Worm (Caenorhabditis elegans) whole organism, early embryonic: ENCODE data around the gene F47C12.6.

Experiments
- B0310.2 ChIP-seq: sonication (generic microtip); optimal IDR thresholded peaks from 2 replicates; lab custom pipeline; 2016; ENCODE audit warnings: mild to moderate bottlenecking, missing genetic modification characterization, missing compliant biosample characterization
- F13C5.2 ChIP-seq: sonication (generic microtip); optimal IDR thresholded peaks from 2 replicates; lab custom pipeline; 2017; ENCODE audit warnings: mild to moderate bottlenecking, missing genetic modification characterization, inconsistent platforms, missing compliant biosample characterization
- aly-1 ChIP-seq: sonication (generic microtip); optimal IDR thresholded peaks from 2 replicates; lab custom pipeline; 2016; ENCODE audit warnings: missing genetic modification characterization, missing compliant biosample characterization
- ama-1 ChIP-seq: fragments of 150-350 bp; optimal IDR thresholded peaks from 2 replicates; lab custom pipeline; 2014
- ceh-13 ChIP-seq: fragments of 200-800 bp; sonication (Bioruptor generic); optimal IDR thresholded peaks from 2 replicates; lab custom pipeline; 2018; ENCODE audit warnings: mild to moderate bottlenecking, missing genetic modification characterization, missing compliant biosample characterization
- ceh-36 ChIP-seq: sonication (generic microtip); optimal IDR thresholded peaks from 2 replicates; lab custom pipeline; 2016; ENCODE audit warnings: missing genetic modification characterization, inconsistent platforms, missing compliant biosample characterization
- ets-7 ChIP-seq: sonication (generic microtip); optimal IDR thresholded peaks from 2 replicates; lab custom pipeline; 2016; ENCODE audit warnings: missing genotype, missing genetic modification characterization, missing compliant biosample characterization
- flt-1 ChIP-seq: fragments of 200-800 bp; sonication (Bioruptor generic); IDR thresholded peaks from 2 replicates; pipeline ENCODE4 v1.3.6; 2022; ENCODE audit warnings: missing genetic modification characterization, missing compliant biosample characterization
- hmbx-1 ChIP-seq: sonication (generic microtip); optimal IDR thresholded peaks from 2 replicates; lab custom pipeline; 2016; ENCODE audit warnings: mild to moderate bottlenecking, missing genetic modification characterization, missing compliant biosample characterization
- hmg-4 ChIP-seq: fragments of 200-800 bp; sonication (Bioruptor generic); optimal IDR thresholded peaks from 2 replicates; lab custom pipeline; 2018; ENCODE audit warnings: mild to moderate bottlenecking, missing genetic modification characterization, missing compliant biosample characterization
- hnd-1 ChIP-seq: sonication (generic microtip); optimal IDR thresholded peaks from 2 replicates; lab custom pipeline; 2016; ENCODE audit warnings: missing genetic modification characterization, missing compliant biosample characterization
- pes-1 ChIP-seq: fragments of 200-800 bp; sonication (Bioruptor generic); IDR thresholded peaks from 2 replicates; pipeline ENCODE4 v1.3.6; 2022; ENCODE audit warnings: missing genetic modification reagents, missing genetic modification characterization, missing compliant biosample characterization
- scrt-1 ChIP-seq: fragments of 200-800 bp; sonication (Bioruptor generic); IDR thresholded peaks from 2 replicates; pipeline ENCODE4 v1.3.6; 2022; ENCODE audit warnings: missing genetic modification characterization, missing compliant biosample characterization
- sea-1 ChIP-seq: fragments of 200-800 bp; sonication (Bioruptor generic); conservative IDR thresholded peaks from 2 replicates; pipeline ENCODE4 v1.3.6; 2022; ENCODE audit warnings: missing genetic modification characterization, missing compliant biosample characterization
- tbx-11 ChIP-seq: fragments of 200-800 bp; sonication (Bioruptor generic); IDR thresholded peaks from 2 replicates; pipeline ENCODE4 v1.3.6; 2022; ENCODE audit warnings: missing genetic modification characterization, missing compliant biosample characterization
- tbx-37 ChIP-seq: fragments of 200-800 bp; sonication (Bioruptor generic); conservative IDR thresholded peaks from 2 replicates; pipeline ENCODE4 v1.3.6; 2022; ENCODE audit warnings: missing genetic modification reagents, missing genetic modification characterization, missing compliant biosample characterization
- tra-4 ChIP-seq: sonication (generic microtip); optimal IDR thresholded peaks from 2 replicates; lab custom pipeline; 2017; ENCODE audit warnings: missing genetic modification characterization, missing compliant biosample characterization

The F47C12.6 gene

ce11 chrIV:3960396-3960795 lies 32.8 kb downstream of the F47C12.6 start, which contains the start of gene clec-75:
clec-75 (plus strand) TSS chrIV:3960734.
- TF ChIP-seq hmg-4 (no peak), F13C5.2 (no peak), tbx-11 (GFP tag; lab: Robert Waterston, UW) (no peak), tra-4 (tag; lab: Kevin White, UChicago) (no peak), hnd-1 (tag; lab: Kevin White, UChicago) (no peak), ama-1 (lab: Kevin White, UChicago) (no peak), B0310.2 (no peak), ceh-36 (tag; lab: Kevin White, UChicago) (no peak), ceh-13 (GFP tag; lab: Kevin White, UChicago) (no peak)

DNA sequence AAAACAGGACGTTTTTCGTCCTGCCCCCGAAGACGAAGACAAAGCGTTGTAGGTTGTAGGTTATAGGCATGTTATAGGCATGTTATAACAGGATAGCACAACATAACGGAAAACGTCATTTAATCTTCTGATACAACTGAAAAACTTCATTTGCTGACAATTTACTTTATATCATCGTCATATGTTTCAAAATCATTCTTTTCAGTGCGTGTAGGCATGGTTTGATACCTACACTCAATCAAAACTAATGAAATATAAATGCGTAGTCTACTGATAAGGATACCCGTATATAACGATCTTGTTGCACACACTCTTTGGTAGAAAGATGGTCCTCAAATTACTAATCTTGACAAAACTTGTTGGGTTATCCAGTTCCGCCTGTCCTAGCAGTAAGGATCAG lies 36.5 kb downstream of the F47C12.6 start, which contains the start of gene clec-74:
TSS of gene clec-74 (plus strand) at position 301 of the 400 bp plus-strand sequence.
- no peak for TF ChIP-seq F13C5.2
- no peak for TF ChIP-seq hmbx-1 (tag; lab: Kevin White, UChicago)
- no peak for TF ChIP-seq tbx-37 (GFP tag; lab: Robert Waterston, UW)
- no peak for TF ChIP-seq ama-1 (lab: Kevin White, UChicago)
- no peak for TF ChIP-seq sea-1 (GFP tag; lab: Robert Waterston, UW)
- TF ChIP-seq ceh-13 (GFP tag; lab: Kevin White, UChicago): no peak
- TF ChIP-seq flt-1: no peak
- TF ChIP-seq tbx-11 (GFP tag; lab: Robert Waterston, UW): no peak
- no peak for TF ChIP-seq ets-7 (tag; lab: Kevin White, UChicago)
- TF ChIP-seq pes-1 (GFP tag; lab: Robert Waterston, UW): no peak
- no peak for TF ChIP-seq B0310.2
- TF ChIP-seq ceh-36 (tag; lab: Kevin White, UChicago): no peak
- no peak for TF ChIP-seq hmg-4
- TF ChIP-seq scrt-1 (GFP tag; lab: Robert Waterston, UW): no peak
- TF ChIP-seq tra-4 (tag; lab: Kevin White, UChicago): no peak
- TF ChIP-seq hnd-1 (tag; lab: Kevin White, UChicago): no peak
- TF ChIP-seq aly-1 (tag; lab: Kevin White, UChicago): no peak

DNA sequence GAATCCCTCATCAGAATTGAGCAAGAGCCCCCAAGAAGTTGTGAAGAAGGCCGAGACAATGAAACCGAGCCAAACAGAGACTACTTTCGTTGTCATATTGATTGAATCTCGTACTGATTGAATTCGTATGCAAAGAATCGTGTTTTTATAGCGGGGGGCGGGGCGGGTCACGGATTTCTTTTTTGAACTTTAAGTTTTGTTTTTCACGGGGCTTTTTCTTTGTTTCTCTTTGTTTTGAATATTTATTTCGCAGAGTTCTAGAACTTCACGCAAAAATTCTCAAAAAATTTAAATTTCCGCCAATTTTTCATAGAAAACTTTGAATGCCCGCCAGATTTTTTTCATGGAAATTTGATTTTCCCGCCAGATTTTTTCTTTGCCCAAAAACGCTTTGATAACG lies 37.1 kb downstream of the F47C12.6 start, which contains the start of gene clec-73:
TSS of gene clec-73 (minus strand) at position 101 of the 400 bp plus-strand sequence.
- TF ChIP-seq tbx-37 (GFP tag; lab: Robert Waterston, UW) (no peak), pes-1 (GFP tag; lab: Robert Waterston, UW) (no peak), flt-1 (no peak), ama-1 (lab: Kevin White, UChicago) (no peak), ceh-36 (tag; lab: Kevin White, UChicago) (no peak), ets-7 (tag; lab: Kevin White, UChicago) (no peak), ceh-13 (GFP tag; lab: Kevin White, UChicago) (no peak), tra-4 (tag; lab: Kevin White, UChicago) (no peak), hmg-4 (no peak), sea-1 (GFP tag; lab: Robert Waterston, UW) (no peak), tbx-11 (GFP tag; lab: Robert Waterston, UW) (no peak), aly-1 (tag; lab: Kevin White, UChicago) (no peak)

ce11 chrIV:3947377-3947956 lies 45.7 kb downstream of the F47C12.6 start:
- TF ChIP-seq scrt-1 (GFP tag; lab: Robert Waterston, UW): 0 out of 2 replicates have a peak, but pooled peaks have one; percentile 32

ce11 chrIV:3944459-3944858 lies 48.7 kb downstream of the F47C12.6 start, which contains the start of gene clec-72:
clec-72 (plus strand) TSS chrIV:3944816.
- TF ChIP-seq flt-1 (no peak), hnd-1 (tag; lab: Kevin White, UChicago) (no peak), ama-1 (lab: Kevin White, UChicago) (no peak), pes-1 (GFP tag; lab: Robert Waterston, UW) (no peak), aly-1 (tag; lab: Kevin White, UChicago) (no peak), ceh-13 (GFP tag; lab: Kevin White, UChicago) (no peak), ceh-36 (tag; lab: Kevin White, UChicago) (no peak), hmg-4 (no peak), hmbx-1 (tag; lab: Kevin White, UChicago) (no peak), tbx-37 (GFP tag; lab: Robert Waterston, UW) (no peak), tbx-11 (GFP tag; lab: Robert Waterston, UW) (no peak), F13C5.2 (no peak)

DNA sequence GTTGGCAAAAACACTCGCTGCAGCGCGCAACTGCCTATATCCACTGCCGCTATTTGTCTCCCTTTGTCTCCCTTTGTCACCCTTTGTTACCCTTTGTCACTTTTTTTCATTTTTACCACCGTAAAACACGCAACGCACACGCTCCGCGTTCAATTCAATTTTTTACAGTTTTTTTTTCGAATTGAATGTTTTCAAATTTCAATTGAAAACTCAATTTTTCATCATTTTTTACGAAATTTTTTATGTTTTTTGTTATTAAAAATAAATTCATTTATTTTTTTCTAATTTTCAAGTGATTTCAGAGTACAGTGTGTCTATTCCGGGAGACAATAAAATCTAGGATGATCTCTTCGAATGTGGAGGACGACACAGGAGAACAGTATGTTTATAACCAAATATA lies 50.2 kb downstream of the F47C12.6 start, which contains the start of gene Y46C8AL.11:
TSS of gene Y46C8AL.11 (plus strand) at position 301 of the 400 bp plus-strand sequence.
- no peak for TF ChIP-seq aly-1 (tag; lab: Kevin White, UChicago)
- no peak for TF ChIP-seq B0310.2
- no peak for TF ChIP-seq F13C5.2
- no peak for TF ChIP-seq ama-1 (lab: Kevin White, UChicago)
- TF ChIP-seq hmg-4: no peak
- no peak for TF ChIP-seq scrt-1 (GFP tag; lab: Robert Waterston, UW)
- no peak for TF ChIP-seq hnd-1 (tag; lab: Kevin White, UChicago)
- no peak for TF ChIP-seq ets-7 (tag; lab: Kevin White, UChicago)
- TF ChIP-seq hmbx-1 (tag; lab: Kevin White, UChicago): no peak
- no peak for TF ChIP-seq ceh-36 (tag; lab: Kevin White, UChicago)
- no peak for TF ChIP-seq pes-1 (GFP tag; lab: Robert Waterston, UW)
- no peak for TF ChIP-seq tra-4 (tag; lab: Kevin White, UChicago)
- no peak for TF ChIP-seq ceh-13 (GFP tag; lab: Kevin White, UChicago)
- TF ChIP-seq tbx-37 (GFP tag; lab: Robert Waterston, UW): no peak
- TF ChIP-seq flt-1: no peak
- no peak for TF ChIP-seq tbx-11 (GFP tag; lab: Robert Waterston, UW)
- TF ChIP-seq sea-1 (GFP tag; lab: Robert Waterston, UW): no peak
